Worm (Caenorhabditis elegans) whole organism, late embryonic: ENCODE data around the gene M03B6.4.

Source experiments
- F13H6.1 ChIP-seq: sonication (generic microtip); optimal IDR thresholded peaks from 2 replicates; lab custom pipeline; 2016; ENCODE audit warnings: missing genetic modification characterization, missing compliant biosample characterization
- Y22D7AL.16 ChIP-seq: sonication (generic microtip); optimal IDR thresholded peaks from 2 replicates; lab custom pipeline; 2016; ENCODE audit warnings: missing genetic modification characterization, missing compliant biosample characterization
- ahr-1 ChIP-seq: sonication (generic microtip); optimal IDR thresholded peaks from 2 replicates; lab custom pipeline; 2016; ENCODE audit warnings: missing genetic modification characterization, missing compliant biosample characterization
- ama-1 ChIP-seq: fragments of 150-350 bp; optimal IDR thresholded peaks from 2 replicates; lab custom pipeline; 2014
- ceh-18 ChIP-seq: sonication (generic microtip); optimal IDR thresholded peaks from 2 replicates; lab custom pipeline; 2016; ENCODE audit warnings: missing genetic modification characterization, missing compliant biosample characterization
- ceh-2 ChIP-seq: sonication (generic microtip); optimal IDR thresholded peaks from 2 replicates; lab custom pipeline; 2016; ENCODE audit warnings: missing genotype, missing genetic modification characterization, missing compliant biosample characterization
- ceh-22 ChIP-seq: sonication (generic microtip); optimal IDR thresholded peaks from 2 replicates; lab custom pipeline; 2017; ENCODE audit warnings: missing biosample characterization, missing genetic modification characterization
- ceh-30 ChIP-seq: fragments of 150-350 bp; optimal IDR thresholded peaks from 2 replicates; lab custom pipeline; 2014; ENCODE audit warnings: missing biosample characterization, missing genetic modification characterization
- ceh-48 ChIP-seq: sonication (generic microtip); optimal IDR thresholded peaks from 2 replicates; lab custom pipeline; 2016; ENCODE audit warnings: missing genetic modification characterization, inconsistent platforms, missing compliant biosample characterization
- ceh-6 ChIP-seq: fragments of 200-800 bp; sonication (Bioruptor generic); optimal IDR thresholded peaks from 2 replicates; lab custom pipeline; 2018; ENCODE audit warnings: mild to moderate bottlenecking, missing genetic modification characterization, missing compliant biosample characterization
- ceh-9 ChIP-seq: sonication (generic microtip); optimal IDR thresholded peaks from 2 replicates; lab custom pipeline; 2016; ENCODE audit warnings: mild to moderate bottlenecking, missing genetic modification characterization, inconsistent platforms, missing compliant biosample characterization
- che-1 ChIP-seq: sonication (generic microtip); optimal IDR thresholded peaks from 2 replicates; lab custom pipeline; 2016; ENCODE audit warnings: mild to moderate bottlenecking, missing genetic modification characterization, missing compliant biosample characterization
- dve-1 ChIP-seq: sonication (generic microtip); optimal IDR thresholded peaks from 2 replicates; lab custom pipeline; 2017; ENCODE audit warnings: antibody characterized with exemption, mild to moderate bottlenecking, missing genetic modification characterization, missing compliant biosample characterization
- elt-4 ChIP-seq: sonication (generic microtip); optimal IDR thresholded peaks from 2 replicates; lab custom pipeline; 2016; ENCODE audit warnings: missing genetic modification characterization, missing compliant biosample characterization
- eyg-1 ChIP-seq: sonication (generic microtip); optimal IDR thresholded peaks from 2 replicates; lab custom pipeline; 2016; ENCODE audit warnings: missing genotype, missing genetic modification characterization, missing compliant biosample characterization
- fkh-6 ChIP-seq: sonication (generic microtip); optimal IDR thresholded peaks from 2 replicates; lab custom pipeline; 2016; ENCODE audit warnings: missing genetic modification characterization, missing compliant biosample characterization
- hlh-13 ChIP-seq: fragments of 200-800 bp; sonication (Bioruptor generic); optimal IDR thresholded peaks from 2 replicates; lab custom pipeline; 2018; ENCODE audit warnings: mild to moderate bottlenecking, missing genetic modification characterization, missing compliant biosample characterization
- hlh-30 ChIP-seq: sonication (generic microtip); optimal IDR thresholded peaks from 2 replicates; lab custom pipeline; 2017; ENCODE audit warnings: antibody characterized with exemption, missing genetic modification characterization, missing compliant biosample characterization; ENCODE audit not compliant: insufficient read depth
- hlh-6 ChIP-seq: sonication (generic microtip); optimal IDR thresholded peaks from 2 replicates; lab custom pipeline; 2016; ENCODE audit warnings: missing genotype, missing genetic modification characterization, missing compliant biosample characterization
- lim-6 ChIP-seq: sonication (generic microtip); optimal IDR thresholded peaks from 2 replicates; lab custom pipeline; 2016; ENCODE audit warnings: missing genetic modification characterization, missing compliant biosample characterization
- lin-11 ChIP-seq: fragments of 200-800 bp; sonication (Bioruptor generic); optimal IDR thresholded peaks from 2 replicates; lab custom pipeline; 2018; ENCODE audit warnings: mild to moderate bottlenecking, missing genetic modification characterization, missing compliant biosample characterization
- nfya-1 ChIP-seq: sonication (generic microtip); optimal IDR thresholded peaks from 2 replicates; lab custom pipeline; 2017; ENCODE audit warnings: missing genetic modification characterization, mild to moderate bottlenecking, missing compliant biosample characterization, antibody characterized with exemption, moderate library complexity
- pag-3 ChIP-seq: sonication (generic microtip); optimal IDR thresholded peaks from 2 replicates; lab custom pipeline; 2016; ENCODE audit warnings: missing compliant biosample characterization, missing genetic modification characterization, borderline replicate concordance
- pat-9 ChIP-seq: fragments of 200-800 bp; sonication (Bioruptor generic); optimal IDR thresholded peaks from 2 replicates; lab custom pipeline; 2018; ENCODE audit warnings: mild to moderate bottlenecking, missing genetic modification characterization, moderate library complexity, missing compliant biosample characterization
- pax-1 ChIP-seq: fragments of 150-350 bp; optimal IDR thresholded peaks from 2 replicates; lab custom pipeline; 2014; ENCODE audit warnings: missing biosample characterization, missing genetic modification characterization
- pha-2 ChIP-seq: sonication (generic microtip); optimal IDR thresholded peaks from 2 replicates; lab custom pipeline; 2017; ENCODE audit warnings: mild to moderate bottlenecking, missing genetic modification characterization, missing compliant biosample characterization
- pha-4 ChIP-seq: fragments of 150-350 bp; optimal IDR thresholded peaks from 2 replicates; lab custom pipeline; 2018; ENCODE audit warnings: missing biosample characterization, missing genetic modification reagents, missing genetic modification characterization
- pros-1 ChIP-seq: fragments of 150-350 bp; optimal IDR thresholded peaks from 2 replicates; lab custom pipeline; 2014; ENCODE audit warnings: missing biosample characterization, missing genetic modification reagents, missing genetic modification characterization
- ref-2 ChIP-seq: sonication (generic microtip); optimal IDR thresholded peaks from 2 replicates; lab custom pipeline; 2016; ENCODE audit warnings: missing genetic modification characterization, missing compliant biosample characterization
- rnt-1 ChIP-seq: sonication (generic microtip); optimal IDR thresholded peaks from 2 replicates; lab custom pipeline; 2016; ENCODE audit warnings: missing genetic modification characterization, missing compliant biosample characterization
- sox-4 ChIP-seq: sonication (generic microtip); optimal IDR thresholded peaks from 2 replicates; lab custom pipeline; 2017; ENCODE audit warnings: mild to moderate bottlenecking, missing genetic modification characterization, inconsistent platforms, missing compliant biosample characterization
- syd-9 ChIP-seq: sonication (generic microtip); optimal IDR thresholded peaks from 2 replicates; lab custom pipeline; 2016; ENCODE audit warnings: mild to moderate bottlenecking, missing genetic modification characterization, moderate library complexity, missing compliant biosample characterization
- tbx-7 ChIP-seq: sonication (generic microtip); optimal IDR thresholded peaks from 2 replicates; lab custom pipeline; 2016; ENCODE audit warnings: missing genotype, missing genetic modification characterization, missing compliant biosample characterization
- ttx-3 ChIP-seq: sonication (generic microtip); optimal IDR thresholded peaks from 2 replicates; lab custom pipeline; 2016; ENCODE audit warnings: missing genetic modification reagents, missing genetic modification characterization, missing compliant biosample characterization
- unc-3 ChIP-seq, 2 experiments: fragments of 200-800 bp in 1 of 2; sonication (Bioruptor generic) in 1 of 2; sonication (generic microtip) in 1 of 2; conservative IDR thresholded peaks in 1 of 2; optimal IDR thresholded peaks in 1 of 2; 2 replicates each; pipeline versions ENCODE4 v1.3.6 to Lab custom; 2016 to 2022; ENCODE audit warnings: missing compliant biosample characterization in 2 of 2, missing genetic modification characterization in 2 of 2, missing genetic modification reagents in 1 of 2
- unc-55 ChIP-seq: sonication (generic microtip); optimal IDR thresholded peaks from 2 replicates; lab custom pipeline; 2017; ENCODE audit warnings: missing biosample characterization, missing genetic modification reagents, missing genetic modification characterization
- unc-86 ChIP-seq: sonication (generic microtip); optimal IDR thresholded peaks from 2 replicates; lab custom pipeline; 2016; ENCODE audit warnings: missing genetic modification characterization, missing compliant biosample characterization
- zip-5 ChIP-seq: sonication (generic microtip); optimal IDR thresholded peaks from 2 replicates; lab custom pipeline; 2016; ENCODE audit warnings: missing genetic modification characterization, missing compliant biosample characterization

Gene M03B6.4

ce11 chrX:13841277-13841676 lies 17.4 kb upstream of the M03B6.4 start, which contains the start of gene M03B6.1:
TSS of gene M03B6.1 (plus strand) at chrX:13841610.
- TF ChIP-seq lin-11 (tag; lab: Kevin White, UChicago), result no peak
- no peak for TF ChIP-seq pros-1
- TF ChIP-seq tbx-7 (tag; lab: Kevin White, UChicago), result no peak
- TF ChIP-seq hlh-13 (GFP tag; lab: Kevin White, UChicago), result no peak
- TF ChIP-seq ceh-18, result no peak
- no peak for TF ChIP-seq ttx-3 (tag; lab: Kevin White, UChicago)
- TF ChIP-seq ceh-6, result no peak
- TF ChIP-seq pha-2 (tag; lab: Kevin White, UChicago), result no peak
- no peak for TF ChIP-seq ceh-30
- no peak for TF ChIP-seq unc-3 (GFP tag; conservative IDR thresholded peaks at IDR 0.05; lab: Robert Waterston, UW)
- no peak for TF ChIP-seq unc-3 (tag; optimal IDR thresholded peaks at IDR 0.05; lab: Kevin White, UChicago)
- TF ChIP-seq syd-9, result no peak
- no peak for TF ChIP-seq ceh-22 (tag; lab: Kevin White, UChicago)
- no peak for TF ChIP-seq fkh-6
- no peak for TF ChIP-seq ahr-1 (tag; lab: Kevin White, UChicago)

- no peak for TF ChIP-seq ceh-9 (tag; lab: Kevin White, UChicago)
- TF ChIP-seq F13H6.1, result no peak
- no peak for TF ChIP-seq zip-5
Measured at ce11 chrX:13843676-13844075, 15.0 kb upstream of the M03B6.4 start, which contains the start of gene M03B6.5. TSS of gene M03B6.5 (plus strand) at chrX:13843976.

ce11 chrX:13846024-13846423 lies 12.6 kb upstream of the M03B6.4 start:
- TF ChIP-seq dve-1 (tag; lab: Kevin White, UChicago) (no peak), hlh-30 (no peak), pha-4 (no peak), unc-55 (no peak), ref-2 (tag; lab: Kevin White, UChicago) (no peak), elt-4 (tag; lab: Kevin White, UChicago) (no peak), ama-1 (lab: Kevin White, UChicago) (no peak), lim-6 (tag; lab: Kevin White, UChicago) (no peak), che-1 (tag; lab: Kevin White, UChicago) (no peak), pag-3 (tag; lab: Kevin White, UChicago) (no peak), unc-86 (tag; lab: Kevin White, UChicago) (no peak), pat-9 (tag; lab: Kevin White, UChicago) (no peak), ceh-48 (tag; lab: Kevin White, UChicago) (no peak), sox-4 (tag; lab: Kevin White, UChicago) (no peak), eyg-1 (tag; lab: Kevin White, UChicago) (no peak), nfya-1 (tag; lab: Kevin White, UChicago) (no peak), ceh-18 (no peak), pros-1 (no peak), ceh-2 (tag; lab: Kevin White, UChicago) (no peak)

ce11 chrX:13850359-13850758 lies 8.3 kb upstream of the M03B6.4 start:
- TF ChIP-seq Y22D7AL.16 (tag; lab: Kevin White, UChicago), result no peak
- TF ChIP-seq rnt-1 (tag; lab: Kevin White, UChicago), result no peak
- TF ChIP-seq elt-4 (tag; lab: Kevin White, UChicago), result no peak
- no peak for TF ChIP-seq pat-9 (tag; lab: Kevin White, UChicago)
- no peak for TF ChIP-seq hlh-6 (tag; lab: Kevin White, UChicago)
- no peak for TF ChIP-seq pax-1 (tag; lab: Kevin White, UChicago)
- TF ChIP-seq, all 69 proteins: peak for 0
